Comparison of ENCODE assay signal across 2 worm cellular contexts in genomic region chrX:8029080-8029479, ce11.
TF ChIP-seq lines count a peak whose summit lies in the region.

C34D10.1 (plus strand) TSS chrX:8029479.

TF ChIP-seq in whole organism, L2 larva, 48 proteins besides CTCF, POLR2A, EP300 and RAD21 (continued from another document):
- TF ChIP-seq zag-1 (tag; optimal IDR thresholded peaks at IDR 0.05; lab: Kevin White, UChicago) (no peak), blmp-1 (tag; optimal IDR thresholded peaks at IDR 0.05; lab: Kevin White, UChicago; ENCODE audit: insufficient read depth) (peak; percentile 65), egl-27 (tag; optimal IDR thresholded peaks at IDR 0.05; lab: Kevin White, UChicago) (peak; percentile 28), snpc-4 (tag; optimal IDR thresholded peaks at IDR 0.05; lab: Kevin White, UChicago) (peak; percentile 14), ama-1 (optimal IDR thresholded peaks at IDR 0.05; lab: Kevin White, UChicago) (peak; percentile 22), F13H6.1 (tag; optimal IDR thresholded peaks at IDR 0.05; lab: Kevin White, UChicago) (peak; percentile 61), nhr-25 (tag; optimal IDR thresholded peaks at IDR 0.05; lab: Kevin White, UChicago) (peak; percentile 82), ZK546.5 (tag; optimal IDR thresholded peaks at IDR 0.05; lab: Kevin White, UChicago) (no peak), sma-9 (GFP tag; optimal IDR thresholded peaks at IDR 0.05; lab: Kevin White, UChicago) (peak; percentile 69), sma-9 (tag; optimal IDR thresholded peaks at IDR 0.05; lab: Kevin White, UChicago) (no peak), mdl-1 (tag; optimal IDR thresholded peaks at IDR 0.05; lab: Kevin White, UChicago) (peak in 1 of 2 experiments; percentile 2), nhr-77 (tag; optimal IDR thresholded peaks at IDR 0.05; lab: Kevin White, UChicago) (no peak), mbf-1 (tag; optimal IDR thresholded peaks at IDR 0.05; lab: Kevin White, UChicago) (no peak), aly-2 (tag; optimal IDR thresholded peaks at IDR 0.05; lab: Kevin White, UChicago) (no peak), nhr-21 (tag; optimal IDR thresholded peaks at IDR 0.05; lab: Kevin White, UChicago) (peak; percentile 57), sem-4 (tag; optimal IDR thresholded peaks at IDR 0.05; lab: Kevin White, UChicago) (peak; percentile 86), lin-11 (tag; optimal IDR thresholded peaks at IDR 0.05; lab: Kevin White, UChicago) (peak; percentile 73), elt-3 (tag; optimal IDR thresholded peaks at IDR 0.05; lab: Kevin White, UChicago) (no peak), nhr-10 (tag; optimal IDR thresholded peaks at IDR 0.05; lab: Kevin White, UChicago) (no peak), unc-62 (GFP tag; optimal IDR thresholded peaks at IDR 0.05; lab: Kevin White, UChicago) (no peak), nhr-6 (tag; optimal IDR thresholded peaks at IDR 0.05; lab: Kevin White, UChicago) (peak; percentile 21), ztf-1 (GFP tag; conservative IDR thresholded peaks at IDR 0.05; lab: Robert Waterston, UW) (no peak), nhr-237 (tag; optimal IDR thresholded peaks at IDR 0.05; lab: Kevin White, UChicago) (no peak), R02D3.7 (tag; optimal IDR thresholded peaks at IDR 0.05; lab: Kevin White, UChicago) (no peak), ceh-82 (tag; optimal IDR thresholded peaks at IDR 0.05; lab: Kevin White, UChicago) (no peak)
TF ChIP-seq in whole organism, L2 larva: peak in this region for 21.

TF ChIP-seq in whole organism, L4 larva, 104 proteins besides CTCF, POLR2A, EP300 and RAD21 (continued from another document):
- TF ChIP-seq tra-1 (GFP tag; IDR thresholded peaks at IDR 0.05; lab: Robert Waterston, UW) = 0 out of 2 replicates have a peak, but pooled peaks have one; percentile 61
- 0 out of 2 replicates have a peak, but pooled peaks have one; percentile 19 for TF ChIP-seq pha-4 (GFP tag; IDR thresholded peaks at IDR 0.05; lab: Robert Waterston, UW)
- TF ChIP-seq pha-4 (tag; optimal IDR thresholded peaks at IDR 0.05; lab: Kevin White, UChicago) = peak; percentile 25
- TF ChIP-seq ceh-32 (tag; optimal IDR thresholded peaks at IDR 0.05; lab: Kevin White, UChicago; ENCODE audit: poor library complexity) = no peak
- TF ChIP-seq lin-38 (GFP tag; IDR thresholded peaks at IDR 0.05; lab: Robert Waterston, UW) = no peak
- TF ChIP-seq ZK546.5 (tag; optimal IDR thresholded peaks at IDR 0.05; lab: Kevin White, UChicago) = no peak
- peak; percentile 26 for TF ChIP-seq nhr-48 (tag; optimal IDR thresholded peaks at IDR 0.05; lab: Kevin White, UChicago)
- no peak for TF ChIP-seq egl-27 (tag; optimal IDR thresholded peaks at IDR 0.05; lab: Kevin White, UChicago)
- TF ChIP-seq snpc-1.2 (GFP tag; IDR thresholded peaks at IDR 0.05; lab: Robert Waterston, UW) = no peak
- peak; percentile 69 for TF ChIP-seq rbr-2 (tag; optimal IDR thresholded peaks at IDR 0.05; lab: Kevin White, UChicago)
- peak in 1 of 2 experiments; percentile 32 for TF ChIP-seq unc-62 (GFP tag; optimal IDR thresholded peaks at IDR 0.05 in 1 of 2; lab: Kevin White, UChicago)
- TF ChIP-seq unc-62 (tag; optimal IDR thresholded peaks at IDR 0.05; lab: Kevin White, UChicago) = no peak
- TF ChIP-seq mdl-1 (tag; optimal IDR thresholded peaks at IDR 0.05; lab: Kevin White, UChicago) = peak in 1 of 2 experiments; percentile 73
- no peak for TF ChIP-seq ceh-82 (tag; optimal IDR thresholded peaks at IDR 0.05; lab: Kevin White, UChicago)
- TF ChIP-seq nhr-6 (tag; optimal IDR thresholded peaks at IDR 0.05; lab: Kevin White, UChicago) = peak; percentile 77
- TF ChIP-seq aha-1 (tag; lab: Kevin White, UChicago) = no peak
- no peak for TF ChIP-seq zag-1 (tag; optimal IDR thresholded peaks at IDR 0.05; lab: Kevin White, UChicago)
- TF ChIP-seq D1046.2 (GFP tag; IDR thresholded peaks at IDR 0.05; lab: Robert Waterston, UW) = no peak
- no peak for TF ChIP-seq nhr-237 (tag; optimal IDR thresholded peaks at IDR 0.05; lab: Kevin White, UChicago)
- peak in 1 of 2 experiments; percentile 46 for TF ChIP-seq hif-1 (tag; optimal IDR thresholded peaks at IDR 0.05; lab: Kevin White, UChicago)
- no peak for TF ChIP-seq lir-3 (tag; optimal IDR thresholded peaks at IDR 0.05; lab: Kevin White, UChicago)
- no peak for TF ChIP-seq aly-2 (tag; optimal IDR thresholded peaks at IDR 0.05; lab: Kevin White, UChicago)
- peak in 1 of 2 experiments; percentile 73 for TF ChIP-seq lsy-2 (tag; optimal IDR thresholded peaks at IDR 0.05; lab: Kevin White, UChicago)
- TF ChIP-seq ama-1 (optimal IDR thresholded peaks at IDR 0.05; lab: Kevin White, UChicago) = no peak
- TF ChIP-seq Y5F2A.4 (GFP tag; optimal IDR thresholded peaks at IDR 0.05; lab: Kevin White, UChicago) = no peak
- TF ChIP-seq F37D6.2 (tag; optimal IDR thresholded peaks at IDR 0.05; lab: Kevin White, UChicago) = no peak
- no peak for TF ChIP-seq daf-8 (GFP tag; IDR thresholded peaks at IDR 0.05; lab: Robert Waterston, UW)
- no peak for TF ChIP-seq mxl-2 (GFP tag; conservative IDR thresholded peaks at IDR 0.05; lab: Robert Waterston, UW)
- TF ChIP-seq Y75B8A.6 (GFP tag; IDR thresholded peaks at IDR 0.05; lab: Robert Waterston, UW) = no peak
- TF ChIP-seq nhr-10 (tag; optimal IDR thresholded peaks at IDR 0.05; lab: Kevin White, UChicago) = peak; percentile 20
- TF ChIP-seq madf-5 (GFP tag; IDR thresholded peaks at IDR 0.05; lab: Robert Waterston, UW) = no peak
- TF ChIP-seq F44E2.7 (GFP tag; IDR thresholded peaks at IDR 0.05; lab: Robert Waterston, UW) = no peak
- no peak for TF ChIP-seq ZK337.2 (GFP tag; IDR thresholded peaks at IDR 0.05; lab: Robert Waterston, UW)
- TF ChIP-seq zip-2 (tag; optimal IDR thresholded peaks at IDR 0.05; lab: Kevin White, UChicago) = no peak
- peak; percentile 88 for TF ChIP-seq hlh-11 (tag; optimal IDR thresholded peaks at IDR 0.05; lab: Kevin White, UChicago)
- TF ChIP-seq ces-1 (GFP tag; optimal IDR thresholded peaks at IDR 0.05; lab: Kevin White, UChicago) = no peak
- no peak for TF ChIP-seq mdt-29 (GFP tag; IDR thresholded peaks at IDR 0.05; lab: Robert Waterston, UW)
- TF ChIP-seq lin-15B (tag; optimal IDR thresholded peaks at IDR 0.05; lab: Kevin White, UChicago) = no peak
- no peak for TF ChIP-seq attf-4 (tag; optimal IDR thresholded peaks at IDR 0.05; lab: Kevin White, UChicago)
- 0 out of 2 replicates have a peak, but pooled peaks have one; percentile 11 for TF ChIP-seq dmd-9 (GFP tag; IDR thresholded peaks at IDR 0.05; lab: Robert Waterston, UW)
- no peak for TF ChIP-seq Y105C5A.15 (GFP tag; IDR thresholded peaks at IDR 0.05; lab: Robert Waterston, UW)
- TF ChIP-seq mxl-3 (GFP tag; optimal IDR thresholded peaks at IDR 0.05; lab: Kevin White, UChicago) = peak; percentile 88
- TF ChIP-seq nhr-77 (tag; optimal IDR thresholded peaks at IDR 0.05; lab: Kevin White, UChicago) = no peak
- TF ChIP-seq hlh-30 (tag; optimal IDR thresholded peaks at IDR 0.05; lab: Kevin White, UChicago; ENCODE audit: insufficient read depth) = peak; percentile 88
- peak; percentile 65 for TF ChIP-seq nhr-11 (tag; optimal IDR thresholded peaks at IDR 0.05; lab: Kevin White, UChicago)
- TF ChIP-seq zip-11 (GFP tag; IDR thresholded peaks at IDR 0.05; lab: Robert Waterston, UW) = no peak
- no peak for TF ChIP-seq daf-16 (GFP tag; optimal IDR thresholded peaks at IDR 0.05; lab: Kevin White, UChicago)
- peak; percentile 56 for TF ChIP-seq daf-16 (tag; optimal IDR thresholded peaks at IDR 0.05; lab: Kevin White, UChicago)
- TF ChIP-seq ctbp-1 (GFP tag; IDR thresholded peaks at IDR 0.05; lab: Robert Waterston, UW) = peak; percentile 57
- TF ChIP-seq ztf-7 (tag; optimal IDR thresholded peaks at IDR 0.05; lab: Kevin White, UChicago) = no peak
- no peak for TF ChIP-seq Y48G9A.11 (GFP tag; IDR thresholded peaks at IDR 0.05; lab: Robert Waterston, UW)
- no peak for TF ChIP-seq spr-3 (GFP tag; optimal IDR thresholded peaks at IDR 0.05; lab: Kevin White, UChicago)
- TF ChIP-seq hmg-1.1 (GFP tag; IDR thresholded peaks at IDR 0.05; lab: Robert Waterston, UW) = peak; percentile 78
- no peak for TF ChIP-seq nhr-76 (tag; optimal IDR thresholded peaks at IDR 0.05; lab: Kevin White, UChicago)
- TF ChIP-seq arid-1 (GFP tag; conservative IDR thresholded peaks at IDR 0.05; lab: Robert Waterston, UW) = no peak; the same call in 1 of the 2 replicates
- 0 out of 2 replicates have a peak, but pooled peaks have one; percentile 54 for TF ChIP-seq zfp-3 (GFP tag; conservative IDR thresholded peaks at IDR 0.05; lab: Robert Waterston, UW)
- TF ChIP-seq ceh-62 (tag; optimal IDR thresholded peaks at IDR 0.05; lab: Kevin White, UChicago) = no peak
- peak; percentile 61 for TF ChIP-seq nhr-25 (tag; optimal IDR thresholded peaks at IDR 0.05; lab: Kevin White, UChicago; ENCODE audit: borderline replicate concordance, insufficient read depth)
- TF ChIP-seq pqm-1 (tag; optimal IDR thresholded peaks at IDR 0.05; lab: Kevin White, UChicago) = no peak
- no peak for TF ChIP-seq nhr-111 (GFP tag; optimal IDR thresholded peaks at IDR 0.05; lab: Kevin White, UChicago)
- no peak for TF ChIP-seq lin-39 (tag; optimal IDR thresholded peaks at IDR 0.05; lab: Kevin White, UChicago)
- peak; percentile 17; the same call in 1 of the 2 replicates for TF ChIP-seq lin-1 (GFP tag; IDR thresholded peaks at IDR 0.05; lab: Robert Waterston, UW)
- peak; percentile 5 for TF ChIP-seq lin-13 (GFP tag; optimal IDR thresholded peaks at IDR 0.05; lab: Kevin White, UChicago)
- TF ChIP-seq T26A8.4 (GFP tag; IDR thresholded peaks at IDR 0.05; lab: Robert Waterston, UW) = 0 out of 2 replicates have a peak, but pooled peaks have one; percentile 42
- no peak for TF ChIP-seq fos-1 (tag; optimal IDR thresholded peaks at IDR 0.05; lab: Kevin White, UChicago)
- peak; percentile 85 for TF ChIP-seq mep-1 (tag; optimal IDR thresholded peaks at IDR 0.05; lab: Kevin White, UChicago)
- no peak for TF ChIP-seq zfp-2 (tag; optimal IDR thresholded peaks at IDR 0.05; lab: Kevin White, UChicago)
- TF ChIP-seq nhr-28 (tag; optimal IDR thresholded peaks at IDR 0.05; lab: Kevin White, UChicago) = peak; percentile 69
- no peak for TF ChIP-seq daf-19 (GFP tag; conservative IDR thresholded peaks at IDR 0.05; lab: Robert Waterston, UW)
- TF ChIP-seq dmd-6 (GFP tag; IDR thresholded peaks at IDR 0.05; lab: Robert Waterston, UW) = peak; percentile 52
- TF ChIP-seq gei-8 (GFP tag; optimal IDR thresholded peaks at IDR 0.05; lab: Kevin White, UChicago) = no peak
- TF ChIP-seq snpc-4 (tag; optimal IDR thresholded peaks at IDR 0.05; lab: Kevin White, UChicago) = no peak
- no peak for TF ChIP-seq F49E8.2 (tag; optimal IDR thresholded peaks at IDR 0.05; lab: Kevin White, UChicago; ENCODE audit: borderline replicate concordance)
- peak; percentile 45; the same call in 1 of the 2 replicates for TF ChIP-seq vab-7 (GFP tag; IDR thresholded peaks at IDR 0.05; lab: Robert Waterston, UW)
- no peak for TF ChIP-seq R02D3.7 (tag; optimal IDR thresholded peaks at IDR 0.05; lab: Kevin White, UChicago)
- TF ChIP-seq ceh-44 (GFP tag; IDR thresholded peaks at IDR 0.05; lab: Robert Waterston, UW) = 0 out of 2 replicates have a peak, but pooled peaks have one; percentile 42
- no peak for TF ChIP-seq spr-1 (tag; optimal IDR thresholded peaks at IDR 0.05; lab: Kevin White, UChicago)
- no peak for TF ChIP-seq php-3 (GFP tag; IDR thresholded peaks at IDR 0.05; lab: Robert Waterston, UW)
- TF ChIP-seq nhr-41 (GFP tag; IDR thresholded peaks at IDR 0.05; lab: Robert Waterston, UW) = no peak
- TF ChIP-seq tag-97 (GFP tag; IDR thresholded peaks at IDR 0.05; lab: Robert Waterston, UW) = no peak
- peak; percentile 44 for TF ChIP-seq T20F7.1 (GFP tag; optimal IDR thresholded peaks at IDR 0.05; lab: Kevin White, UChicago)
- peak; percentile 26 for TF ChIP-seq nhr-102 (tag; optimal IDR thresholded peaks at IDR 0.05; lab: Kevin White, UChicago)
- TF ChIP-seq unc-130 (GFP tag; optimal IDR thresholded peaks at IDR 0.05; lab: Kevin White, UChicago) = no peak
